Fruit fly (Drosophila melanogaster) whole organism, larva: ENCODE results near the gene robl22E.

Experiments used
- noc ChIP-seq: fragments of 200-800 bp; sonication (Bioruptor generic); optimal IDR thresholded peaks from 3 replicates; lab custom pipeline; 2019; ENCODE audit warnings: missing biosample characterization, mild to moderate bottlenecking, missing genetic modification characterization, moderate library complexity

Gene robl22E

dm6 chr2L:2242783-2243182 is 47.8 kb downstream of the robl22E start:
- no peak for TF ChIP-seq noc (tag; lab: Kevin White, UChicago)

- no peak for TF ChIP-seq noc (tag; lab: Kevin White, UChicago)
These were observed 48.4 kb downstream of the robl22E start, which contains the start of gene CG4267 for dm6 chr2L:2242139-2242538. Gene CG4267 (plus strand): TSS chr2L:2242378.

- no peak for TF ChIP-seq noc (tag; lab: Kevin White, UChicago)
These were observed 50.0 kb downstream of the robl22E start, which contains the start of gene Tengl1 for dm6 chr2L:2240493-2240892. Gene Tengl1 (minus strand): TSS chr2L:2240593.
